Worm (Caenorhabditis elegans) whole organism, L4 larva: ENCODE results near the gene Y50D4B.1.
A peak's percentile ranks its signal among the peaks of the same experiment; 100 is the strongest.

ENCODE experiments used
- D1046.2 ChIP-seq: fragments of 200-800 bp; sonication (Bioruptor generic); IDR thresholded peaks from 2 replicates; pipeline ENCODE4 v1.3.6; 2022; ENCODE audit warnings: missing genetic modification characterization, missing compliant biosample characterization
- F37D6.2 ChIP-seq: sonication (generic microtip); optimal IDR thresholded peaks from 2 replicates; lab custom pipeline; 2016; ENCODE audit warnings: mild to moderate bottlenecking, missing genetic modification characterization, missing compliant biosample characterization
- F49E8.2 ChIP-seq: sonication (generic microtip); optimal IDR thresholded peaks from 2 replicates; lab custom pipeline; 2016; ENCODE audit warnings: missing compliant biosample characterization, mild to moderate bottlenecking, missing genetic modification characterization, borderline replicate concordance
- T26A8.4 ChIP-seq: fragments of 200-800 bp; sonication (Bioruptor generic); IDR thresholded peaks from 2 replicates; pipeline ENCODE4 v1.3.6; 2022; ENCODE audit warnings: missing genetic modification characterization, missing compliant biosample characterization
- Y105C5A.15 ChIP-seq: fragments of 200-800 bp; sonication (Bioruptor generic); IDR thresholded peaks from 2 replicates; pipeline ENCODE4 v1.3.6; 2022; ENCODE audit warnings: missing genetic modification characterization, missing compliant biosample characterization
- Y48G9A.11 ChIP-seq: fragments of 200-800 bp; sonication (Bioruptor generic); IDR thresholded peaks from 2 replicates; pipeline ENCODE4 v1.3.6; 2022; ENCODE audit warnings: missing genetic modification reagents, missing genetic modification characterization, missing compliant biosample characterization
- ZK546.5 ChIP-seq, 2 experiments: sonication (generic microtip); optimal IDR thresholded peaks; 2 replicates each; lab custom pipeline; 2017; ENCODE audit warnings: missing biosample characterization in 2 of 2, missing genetic modification characterization in 2 of 2
- aha-1 ChIP-seq: fragments of 150-350 bp; peaks from one replicate; lab custom pipeline; 2014; ENCODE audit warnings: missing biosample characterization, missing genetic modification characterization
- ceh-20 ChIP-seq: fragments of 200-800 bp; sonication (Bioruptor generic); IDR thresholded peaks from 2 replicates; pipeline ENCODE4 v1.3.6; 2022; ENCODE audit warnings: missing genetic modification reagents, missing genetic modification characterization, missing compliant biosample characterization
- ceh-28 ChIP-seq: fragments of 150-350 bp; optimal IDR thresholded peaks from 2 replicates; lab custom pipeline; 2014; ENCODE audit warnings: missing biosample characterization, missing genetic modification reagents, missing genetic modification characterization
- ceh-44 ChIP-seq: fragments of 200-800 bp; sonication (Bioruptor generic); IDR thresholded peaks from 2 replicates; pipeline ENCODE4 v1.3.6; 2022; ENCODE audit warnings: missing genetic modification reagents, missing genetic modification characterization, missing compliant biosample characterization
- ceh-62 ChIP-seq: sonication (generic microtip); optimal IDR thresholded peaks from 2 replicates; lab custom pipeline; 2017; ENCODE audit warnings: missing biosample characterization, missing genetic modification characterization
- ces-1 ChIP-seq: fragments of 150-350 bp; sonication (generic microtip); optimal IDR thresholded peaks from 4 replicates; lab custom pipeline; 2014; ENCODE audit warnings: missing biosample characterization, missing genetic modification reagents, missing genetic modification characterization
- daf-16 ChIP-seq, 3 experiments: sonication (generic microtip); optimal IDR thresholded peaks; 2 replicates each; lab custom pipeline; 2016 to 2017; ENCODE audit warnings: missing genetic modification characterization in 3 of 3, missing genetic modification reagents in 3 of 3, mild to moderate bottlenecking in 2 of 3, missing compliant biosample characterization in 2 of 3, missing biosample characterization in 1 of 3, moderate library complexity in 1 of 3
- daf-8 ChIP-seq: fragments of 200-800 bp; sonication (Bioruptor generic); IDR thresholded peaks from 2 replicates; pipeline ENCODE4 v1.3.6; 2022; ENCODE audit warnings: missing genetic modification characterization, missing compliant biosample characterization
- dmd-8 ChIP-seq: fragments of 200-800 bp; sonication (Bioruptor generic); IDR thresholded peaks from 2 replicates; pipeline ENCODE4 v1.3.6; 2022; ENCODE audit warnings: missing genetic modification characterization, missing compliant biosample characterization
- dpl-1 ChIP-seq: fragments of 150-350 bp; optimal IDR thresholded peaks from 2 replicates; lab custom pipeline; 2014; ENCODE audit warnings: missing biosample characterization, missing genetic modification reagents, missing genetic modification characterization
- dve-1 ChIP-seq: sonication (generic microtip); optimal IDR thresholded peaks from 2 replicates; lab custom pipeline; 2017; ENCODE audit warnings: antibody characterized with exemption, mild to moderate bottlenecking, missing genetic modification characterization, missing compliant biosample characterization; ENCODE audit not compliant: insufficient read depth
- egl-27 ChIP-seq: sonication (generic microtip); optimal IDR thresholded peaks from 3 replicates; lab custom pipeline; 2017; ENCODE audit warnings: missing biosample characterization, missing genetic modification reagents, missing genetic modification characterization
- egl-43 ChIP-seq: fragments of 200-800 bp; sonication (Bioruptor generic); IDR thresholded peaks from 2 replicates; pipeline ENCODE4 v1.3.6; 2022; ENCODE audit warnings: missing genetic modification reagents, missing genetic modification characterization, missing compliant biosample characterization
- gei-8 ChIP-seq: fragments of 200-800 bp; sonication (Bioruptor generic); optimal IDR thresholded peaks from 2 replicates; lab custom pipeline; 2018; ENCODE audit warnings: mild to moderate bottlenecking, missing genetic modification characterization, missing compliant biosample characterization
- hlh-30 ChIP-seq: sonication (generic microtip); optimal IDR thresholded peaks from 2 replicates; lab custom pipeline; 2017; ENCODE audit warnings: antibody characterized with exemption, mild to moderate bottlenecking, missing genetic modification characterization, missing compliant biosample characterization; ENCODE audit not compliant: insufficient read depth
- lim-7 ChIP-seq: fragments of 200-800 bp; sonication (Bioruptor generic); IDR thresholded peaks from 2 replicates; pipeline ENCODE4 v1.3.6; 2022; ENCODE audit warnings: missing genetic modification characterization, missing compliant biosample characterization
- lin-1 ChIP-seq: fragments of 200-800 bp; sonication (Bioruptor generic); IDR thresholded peaks from 2 replicates; pipeline ENCODE4 v1.3.6; 2022; ENCODE audit warnings: missing genetic modification reagents, missing genetic modification characterization, missing compliant biosample characterization
- lin-38 ChIP-seq: fragments of 200-800 bp; sonication (Bioruptor generic); IDR thresholded peaks from 2 replicates; pipeline ENCODE4 v1.3.6; 2022; ENCODE audit warnings: missing genetic modification reagents, missing genetic modification characterization, missing compliant biosample characterization
- lin-39 ChIP-seq: fragments of 150-350 bp; optimal IDR thresholded peaks from 2 replicates; lab custom pipeline; 2014; ENCODE audit warnings: missing biosample characterization, missing genetic modification reagents, missing genetic modification characterization
- lsy-2 ChIP-seq, 2 experiments: fragments of 150-350 bp in 1 of 2; sonication (generic microtip) in 1 of 2; optimal IDR thresholded peaks; 2 replicates each; lab custom pipeline; 2014 to 2017; ENCODE audit warnings: missing biosample characterization in 2 of 2, missing genetic modification characterization in 2 of 2
- mdl-1 ChIP-seq, 2 experiments: fragments of 150-350 bp in 1 of 2; sonication (generic microtip) in 1 of 2; optimal IDR thresholded peaks; 2 replicates each; lab custom pipeline; 2014 to 2017; ENCODE audit warnings: missing biosample characterization in 2 of 2, missing genetic modification characterization in 2 of 2
- mdt-29 ChIP-seq: fragments of 200-800 bp; sonication (Bioruptor generic); IDR thresholded peaks from 2 replicates; pipeline ENCODE4 v1.3.6; 2022; ENCODE audit warnings: missing genetic modification reagents, missing genetic modification characterization, missing compliant biosample characterization
- mxl-3 ChIP-seq: fragments of 200-800 bp; sonication (Bioruptor generic); optimal IDR thresholded peaks from 2 replicates; lab custom pipeline; 2018; ENCODE audit warnings: mild to moderate bottlenecking, missing genetic modification characterization, missing compliant biosample characterization
- nhr-25 ChIP-seq: sonication (generic microtip); optimal IDR thresholded peaks from 2 replicates; lab custom pipeline; 2017; ENCODE audit warnings: missing genetic modification characterization, mild to moderate bottlenecking, missing compliant biosample characterization, antibody characterized with exemption, moderate library complexity, borderline replicate concordance; ENCODE audit not compliant: insufficient read depth
- nhr-48 ChIP-seq: sonication (generic microtip); optimal IDR thresholded peaks from 2 replicates; lab custom pipeline; 2016; ENCODE audit warnings: mild to moderate bottlenecking, missing genetic modification characterization, missing compliant biosample characterization
- nhr-6 ChIP-seq: fragments of 150-350 bp; optimal IDR thresholded peaks from 2 replicates; lab custom pipeline; 2014; ENCODE audit warnings: missing biosample characterization, missing genetic modification characterization
- pha-4 ChIP-seq, 2 experiments: fragments of 150-350 bp in 1 of 2; fragments of 200-800 bp in 1 of 2; sonication (Bioruptor generic) in 1 of 2; IDR thresholded peaks in 1 of 2; optimal IDR thresholded peaks in 1 of 2; 2 replicates each; pipeline versions ENCODE4 v1.3.6 to Lab custom; 2014 to 2022; ENCODE audit warnings: missing genetic modification characterization in 2 of 2, missing genetic modification reagents in 2 of 2, missing biosample characterization in 1 of 2, missing compliant biosample characterization in 1 of 2
- php-3 ChIP-seq: fragments of 200-800 bp; sonication (Bioruptor generic); IDR thresholded peaks from 2 replicates; pipeline ENCODE4 v1.3.6; 2022; ENCODE audit warnings: missing genetic modification reagents, missing genetic modification characterization, missing compliant biosample characterization
- pqm-1 ChIP-seq: sonication (generic microtip); optimal IDR thresholded peaks from 2 replicates; lab custom pipeline; 2017; ENCODE audit warnings: missing biosample characterization, missing genetic modification characterization
- sdz-12 ChIP-seq: fragments of 200-800 bp; sonication (Bioruptor generic); optimal IDR thresholded peaks from 2 replicates; lab custom pipeline; 2018; ENCODE audit warnings: mild to moderate bottlenecking, missing genetic modification characterization, missing compliant biosample characterization
- snpc-1.2 ChIP-seq: fragments of 200-800 bp; sonication (Bioruptor generic); IDR thresholded peaks from 2 replicates; pipeline ENCODE4 v1.3.6; 2022; ENCODE audit warnings: missing genetic modification reagents, missing genetic modification characterization, missing compliant biosample characterization
- tra-1 ChIP-seq: fragments of 200-800 bp; sonication (Bioruptor generic); IDR thresholded peaks from 2 replicates; pipeline ENCODE4 v1.3.6; 2022; ENCODE audit warnings: missing genetic modification reagents, missing genetic modification characterization, missing compliant biosample characterization
- unc-62 ChIP-seq, 3 experiments: fragments of 150-350 bp in 1 of 3; sonication (generic microtip); optimal IDR thresholded peaks in 2 of 3; peaks in 1 of 3; 1 replicate in 1 of 3; 2 replicates in 2 of 3; lab custom pipeline; 2014 to 2017; ENCODE audit warnings: missing biosample characterization in 3 of 3, missing genetic modification characterization in 3 of 3, missing genetic modification reagents in 3 of 3, missing genotype in 1 of 3
- vab-7 ChIP-seq: fragments of 200-800 bp; sonication (Bioruptor generic); IDR thresholded peaks from 2 replicates; pipeline ENCODE4 v1.3.6; 2022; ENCODE audit warnings: missing genetic modification reagents, missing genetic modification characterization, missing compliant biosample characterization
- zip-2 ChIP-seq: fragments of 150-350 bp; optimal IDR thresholded peaks from 2 replicates; lab custom pipeline; 2014; ENCODE audit warnings: missing biosample characterization, missing genetic modification characterization

The Y50D4B.1 gene

DNA sequence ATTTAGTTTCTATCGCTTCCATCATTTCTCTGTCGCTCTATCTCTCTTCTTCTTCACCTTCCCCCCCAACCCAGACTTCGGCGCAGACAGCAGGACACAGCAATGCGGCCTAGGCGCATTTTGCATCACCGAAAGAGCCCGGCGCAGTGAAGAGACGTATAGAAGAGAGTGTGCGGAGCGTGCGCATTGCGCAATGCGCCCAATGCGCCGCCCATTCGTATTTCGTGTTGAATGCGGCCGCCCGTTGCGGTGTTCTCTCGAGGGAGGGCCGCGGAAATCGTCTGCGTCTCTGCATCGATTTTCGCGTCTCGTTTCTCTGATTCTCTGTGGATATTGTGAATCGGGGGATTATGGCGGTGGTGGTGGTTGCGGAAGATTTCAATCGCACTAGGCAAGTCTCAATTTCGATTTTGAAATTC is 38.6 kb downstream of the Y50D4B.1 start (continued):
- TF ChIP-seq snpc-1.2 (peak; percentile 59), F37D6.2 (tag; lab: Kevin White, UChicago) (peak; percentile 98), lin-39 (peak; percentile 3), lim-7 (peak; percentile 57), tra-1 (GFP tag; lab: Robert Waterston, UW) (peak; percentile 99), dmd-8 (peak; percentile 77), F49E8.2 (tag; lab: Kevin White, UChicago) (no peak), dpl-1 (GFP tag; lab: Kevin White, UChicago) (peak; percentile 80), nhr-48 (tag; lab: Kevin White, UChicago) (peak; percentile 98), php-3 (peak; percentile 95), ZK546.5 (tag; optimal IDR thresholded peaks at IDR 0.05; lab: Kevin White, UChicago) (peak in 1 of 2 experiments; percentile 75), dve-1 (peak; percentile 100), mxl-3 (GFP tag; lab: Kevin White, UChicago) (peak; percentile 98), lsy-2 (tag; optimal IDR thresholded peaks at IDR 0.05; lab: Kevin White, UChicago) (peak; percentile 93 to 95), nhr-25 (tag; lab: Kevin White, UChicago) (peak; percentile 45), ceh-44 (GFP tag; lab: Robert Waterston, UW) (peak; percentile 53)

DNA sequence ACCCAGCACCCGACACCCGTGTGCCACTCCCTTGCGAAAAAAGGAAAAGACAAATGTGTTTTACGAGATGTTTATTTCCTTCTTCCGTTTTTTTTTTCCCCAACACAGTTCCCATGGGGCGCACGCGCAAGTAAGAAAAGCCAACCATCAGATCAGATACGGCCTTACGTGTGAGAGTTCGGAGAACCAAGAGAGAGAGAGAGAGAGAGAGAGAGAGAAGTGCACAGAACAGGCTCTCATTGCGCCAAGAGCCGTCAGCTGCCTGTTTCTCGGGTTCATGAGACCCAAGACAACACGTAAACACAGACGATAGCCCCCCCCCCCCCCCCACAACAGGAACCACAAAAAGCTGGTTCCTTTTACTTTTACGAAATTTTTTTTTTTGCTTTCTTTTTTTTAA is 39.1 kb downstream of the Y50D4B.1 start:
- TF ChIP-seq daf-8 (no peak), D1046.2 (GFP tag; lab: Robert Waterston, UW) (no peak), nhr-48 (tag; lab: Kevin White, UChicago) (no peak), gei-8 (GFP tag; lab: Kevin White, UChicago) (no peak), egl-27 (no peak), mdt-29 (no peak), zip-2 (tag; lab: Kevin White, UChicago) (no peak), Y105C5A.15 (GFP tag; lab: Robert Waterston, UW) (no peak), hlh-30 (tag; lab: Kevin White, UChicago) (peak; percentile 55), ceh-20 (GFP tag; lab: Robert Waterston, UW) (peak; percentile 17; the same call in 1 of the 2 replicates)

DNA sequence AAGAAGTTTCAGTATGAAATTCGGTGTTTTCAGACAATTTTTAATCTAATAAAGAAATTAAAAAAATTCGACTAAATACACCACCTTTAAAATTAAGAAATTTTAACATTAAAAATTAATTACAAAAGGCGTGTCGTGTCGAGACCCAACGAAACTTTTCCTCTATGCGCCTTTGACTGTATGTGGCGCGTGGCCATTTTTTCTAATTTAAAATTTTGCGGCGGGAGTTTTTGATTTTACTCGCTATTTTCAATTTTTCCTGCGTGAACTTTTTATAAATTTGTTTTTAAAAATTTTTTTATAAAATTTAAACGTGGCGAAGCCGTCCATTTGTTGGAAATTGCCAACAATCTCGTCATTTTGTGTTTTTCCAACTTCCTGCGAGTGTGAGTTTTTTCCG is 40.0 kb downstream of the Y50D4B.1 start:
- peak; percentile 26 for TF ChIP-seq F49E8.2 (tag; lab: Kevin White, UChicago)
- TF ChIP-seq egl-43 (GFP tag; lab: Robert Waterston, UW): no peak
- TF ChIP-seq ces-1 (GFP tag; lab: Kevin White, UChicago): no peak
- TF ChIP-seq lin-38 (GFP tag; lab: Robert Waterston, UW): peak; percentile 62
- TF ChIP-seq T26A8.4 (GFP tag; lab: Robert Waterston, UW): no peak
- TF ChIP-seq ceh-62: no peak
- TF ChIP-seq D1046.2 (GFP tag; lab: Robert Waterston, UW): no peak
- TF ChIP-seq zip-2 (tag; lab: Kevin White, UChicago): no peak
- no peak for TF ChIP-seq F37D6.2 (tag; lab: Kevin White, UChicago)
- 0 out of 2 replicates have a peak, but pooled peaks have one; percentile 15 for TF ChIP-seq snpc-1.2

DNA sequence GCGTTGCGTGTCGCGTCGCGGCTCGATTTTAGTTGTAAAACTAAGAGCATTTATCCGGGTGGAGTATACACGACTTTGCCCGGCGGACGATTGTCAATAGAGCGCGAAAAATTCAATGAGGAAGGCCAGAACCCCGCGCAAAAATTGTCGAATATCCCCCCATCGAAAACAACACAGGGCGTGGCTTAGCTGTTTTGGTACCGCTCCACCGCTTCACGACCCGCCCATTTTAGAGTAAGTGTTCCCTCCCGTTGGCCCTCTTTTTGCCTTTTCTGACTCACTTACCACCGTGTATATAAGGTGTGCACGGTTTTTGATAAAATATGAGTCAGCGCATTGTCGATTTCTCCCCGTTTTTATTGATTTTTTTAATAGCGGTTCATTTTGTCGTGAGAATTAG is 40.6 kb downstream of the Y50D4B.1 start:
- TF ChIP-seq lin-1 (no peak), Y105C5A.15 (GFP tag; lab: Robert Waterston, UW) (0 out of 2 replicates have a peak, but pooled peaks have one; percentile 53), sdz-12 (GFP tag; lab: Kevin White, UChicago) (peak; percentile 29), aha-1 (tag; lab: Kevin White, UChicago) (peak; percentile 92), php-3 (0 out of 2 replicates have a peak, but pooled peaks have one; percentile 33), nhr-6 (tag; lab: Kevin White, UChicago) (peak; percentile 11), daf-16 (GFP tag; optimal IDR thresholded peaks at IDR 0.05; lab: Kevin White, UChicago) (no peak), daf-16 (tag; optimal IDR thresholded peaks at IDR 0.05; lab: Kevin White, UChicago) (no peak), ceh-44 (GFP tag; lab: Robert Waterston, UW) (no peak), pqm-1 (tag; lab: Kevin White, UChicago) (no peak), gei-8 (GFP tag; lab: Kevin White, UChicago) (no peak), Y48G9A.11 (no peak), mdl-1 (tag; optimal IDR thresholded peaks at IDR 0.05; lab: Kevin White, UChicago) (no peak), unc-62 (GFP tag; optimal IDR thresholded peaks at IDR 0.05 in 1 of 2; lab: Kevin White, UChicago) (peak in 1 of 2 experiments; percentile 39), unc-62 (tag; optimal IDR thresholded peaks at IDR 0.05; lab: Kevin White, UChicago) (no peak), pha-4 (GFP tag; IDR thresholded peaks at IDR 0.05; lab: Robert Waterston, UW) (no peak), pha-4 (tag; optimal IDR thresholded peaks at IDR 0.05; lab: Kevin White, UChicago) (no peak), ceh-28 (no peak), vab-7 (0 out of 2 replicates have a peak, but pooled peaks have one; percentile 19)
